Fruit fly (Drosophila melanogaster) Kc167 (cell line): ENCODE measurements around the gene CG10132.

Experiments used
- Myc ChIP-seq: fragments of >200 bp; optimal IDR thresholded peaks from 2 replicates; lab custom pipeline; 2017; ENCODE audit warnings: missing external identifiers
- Sin3A ChIP-seq: fragments of >200 bp; optimal IDR thresholded peaks from 2 replicates; lab custom pipeline; 2018; ENCODE audit warnings: missing external identifiers
- h ChIP-seq: fragments of >200 bp; optimal IDR thresholded peaks from 3 replicates; lab custom pipeline; 2018; ENCODE audit warnings: missing external identifiers
- insv ChIP-seq: fragments of >200 bp; optimal IDR thresholded peaks from 3 replicates; lab custom pipeline; 2018; ENCODE audit warnings: missing external identifiers
- psq ChIP-seq: fragments of >200 bp; optimal IDR thresholded peaks from 2 replicates; lab custom pipeline; 2017; ENCODE audit warnings: missing external identifiers
- ttk ChIP-seq: sonication (Bioruptor generic); optimal IDR thresholded peaks from 2 replicates; lab custom pipeline; 2017; ENCODE audit warnings: missing external identifiers

Gene CG10132

dm6 chr2L:19565233-19565898 is 46.7 kb downstream of the CG10132 start, which contains the start of gene CG13077:
Gene CG13077 (plus strand): TSS chr2L:19565863.
- no peak for TF ChIP-seq insv
- no peak for TF ChIP-seq h
- no peak for TF ChIP-seq Sin3A (lab: Kevin White, UChicago)
- TF ChIP-seq ttk (lab: Kevin White, UChicago), result no peak
- no peak for TF ChIP-seq Myc
- TF ChIP-seq psq, result no peak

DNA sequence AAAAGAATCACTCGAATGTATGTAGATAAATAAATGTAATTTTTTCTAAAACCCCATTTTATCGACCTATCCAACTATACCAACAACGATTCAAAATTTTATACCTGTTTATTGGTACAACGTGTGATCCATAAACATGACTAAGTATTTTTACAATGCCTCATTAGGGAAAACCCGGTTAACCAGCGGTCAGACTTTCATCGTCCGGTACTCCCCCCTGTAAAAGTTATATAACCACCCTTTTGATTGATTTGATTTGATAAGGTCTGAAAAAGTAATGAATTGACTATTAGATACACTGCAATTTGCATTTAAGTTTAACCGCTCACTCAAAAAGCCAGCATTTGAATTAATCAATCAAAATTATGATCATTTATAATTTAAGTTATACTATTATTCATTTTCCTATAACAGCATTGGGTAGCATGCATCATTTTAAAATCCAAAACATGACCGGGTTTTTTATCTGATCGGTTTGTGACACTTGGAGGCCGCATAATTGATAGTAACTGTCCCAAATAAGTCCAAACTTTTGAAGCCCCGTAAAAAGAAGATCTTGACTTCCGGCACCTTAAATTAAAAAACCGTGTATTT is 48.8 kb downstream of the CG10132 start:
- TF ChIP-seq Sin3A (lab: Kevin White, UChicago) (no peak), psq (no peak), insv (no peak), ttk (lab: Kevin White, UChicago) (no peak), h (no peak), Myc (no peak)

DNA sequence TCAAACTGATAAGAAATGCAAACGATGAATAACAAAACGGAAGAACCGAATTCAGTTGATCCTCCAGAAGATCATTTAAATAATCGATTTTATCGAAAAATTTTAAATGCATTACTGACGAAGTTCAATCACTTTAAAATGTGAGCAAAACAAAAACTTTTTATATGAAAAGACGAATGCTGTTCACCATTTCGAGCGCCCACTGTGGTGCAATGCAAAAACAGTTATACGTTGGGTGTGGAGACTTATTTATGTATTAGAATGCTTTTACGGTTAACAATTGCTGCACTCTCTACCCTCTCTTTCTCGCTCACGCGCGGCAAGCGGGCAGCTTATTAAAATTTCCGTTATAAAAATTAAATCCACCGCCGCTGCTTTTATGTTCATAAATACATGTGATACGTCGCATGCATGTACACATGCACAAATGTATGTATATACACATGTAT is 52.2 kb downstream of the CG10132 start:
- no peak for TF ChIP-seq psq
- TF ChIP-seq Sin3A (lab: Kevin White, UChicago), result no peak
- no peak for TF ChIP-seq insv
- TF ChIP-seq h, result no peak
- TF ChIP-seq ttk (lab: Kevin White, UChicago), result no peak
- no peak for TF ChIP-seq Myc

dm6 chr2L:19571574-19572495 is 53.2 kb downstream of the CG10132 start:
- TF ChIP-seq Sin3A (lab: Kevin White, UChicago) (no peak), Myc (no peak), h (no peak), insv (no peak), ttk (lab: Kevin White, UChicago) (no peak), psq (no peak)

DNA sequence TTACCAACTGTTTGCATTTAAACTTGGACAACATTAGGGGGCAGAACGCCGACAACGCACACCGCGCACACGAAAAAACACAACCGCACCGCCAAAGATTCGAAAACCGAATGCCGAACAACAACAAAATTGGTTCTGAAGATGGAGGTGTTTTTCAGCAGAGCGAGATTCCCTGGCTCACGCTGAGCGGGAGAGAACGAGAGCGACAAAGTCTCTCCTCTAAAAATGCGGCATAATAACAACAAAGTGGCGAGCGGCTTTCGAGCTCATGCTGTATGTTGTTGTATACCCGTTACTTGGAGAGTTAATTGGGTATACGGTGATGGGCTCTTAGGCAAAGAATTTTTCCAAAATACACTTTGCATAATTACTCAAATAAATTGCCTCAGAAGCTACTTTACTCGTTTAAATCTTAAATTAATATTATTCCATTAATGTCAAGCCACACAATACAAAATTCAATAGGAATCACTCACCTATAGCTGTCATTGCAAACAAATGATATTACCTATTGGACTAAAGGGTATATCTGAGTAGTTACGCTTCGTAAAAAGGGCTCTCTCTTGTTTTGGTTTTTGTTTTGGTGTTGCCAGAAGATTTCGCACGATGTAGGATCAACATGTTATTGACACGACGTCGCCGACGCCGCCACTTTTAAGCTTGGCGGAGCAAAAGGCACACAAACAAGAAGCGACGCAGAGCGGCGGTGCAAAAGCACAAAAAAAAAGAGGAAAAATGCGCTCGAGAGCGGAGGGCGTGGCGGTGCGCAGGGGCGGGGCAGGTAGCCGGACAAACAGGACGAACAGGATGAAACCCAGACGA is 54.1 kb downstream of the CG10132 start:
- no peak for TF ChIP-seq insv
- no peak for TF ChIP-seq ttk (lab: Kevin White, UChicago)
- no peak for TF ChIP-seq psq
- no peak for TF ChIP-seq h
- no peak for TF ChIP-seq Sin3A (lab: Kevin White, UChicago)
- TF ChIP-seq Myc, result no peak

- no peak for TF ChIP-seq insv
- TF ChIP-seq Sin3A (lab: Kevin White, UChicago), result no peak
- no peak for TF ChIP-seq psq
- TF ChIP-seq Myc, result no peak
- no peak for TF ChIP-seq ttk (lab: Kevin White, UChicago)
- TF ChIP-seq h, result no peak
Measured at dm6 chr2L:19574364-19574763, 55.7 kb downstream of the CG10132 start.
